Worm (Caenorhabditis elegans) whole organism, mixed stage, embryonic: ENCODE data around the gene B0348.10.

Experiments used
- cnd-1 ChIP-seq: fragments of 200-800 bp; sonication (Bioruptor generic); optimal IDR thresholded peaks from 2 replicates; lab custom pipeline; 2018; ENCODE audit warnings: mild to moderate bottlenecking, missing genetic modification characterization, missing compliant biosample characterization
- lsy-2 ChIP-seq: fragments of 150-350 bp; optimal IDR thresholded peaks from 2 replicates; lab custom pipeline; 2014; ENCODE audit warnings: missing biosample characterization, missing genetic modification characterization
- nhr-12 ChIP-seq: fragments of 150-350 bp; optimal IDR thresholded peaks from 2 replicates; lab custom pipeline; 2014; ENCODE audit warnings: missing biosample characterization, missing genetic modification characterization
- nhr-2 ChIP-seq: fragments of 150-350 bp; optimal IDR thresholded peaks from 2 replicates; lab custom pipeline; 2014; ENCODE audit warnings: missing biosample characterization, missing genetic modification characterization
- snpc-4 ChIP-seq: fragments of 150-350 bp; optimal IDR thresholded peaks from 2 replicates; lab custom pipeline; 2014; ENCODE audit warnings: missing biosample characterization, missing genetic modification characterization
- unc-39 ChIP-seq: fragments of 150-350 bp; optimal IDR thresholded peaks from 2 replicates; lab custom pipeline; 2014; ENCODE audit warnings: missing biosample characterization, missing genetic modification characterization

ce11 chrV:20518-20917, 12.0 kb upstream of the B0348.10 start, which contains the start of gene egl-8:
- TF ChIP-seq lsy-2 (tag; lab: Kevin White, UChicago) (no peak), snpc-4 (tag; lab: Kevin White, UChicago) (no peak), nhr-2 (no peak), cnd-1 (tag; lab: Kevin White, UChicago) (no peak), nhr-12 (tag; lab: Kevin White, UChicago) (no peak), unc-39 (tag; lab: Kevin White, UChicago) (no peak)
